Fruit fly (Drosophila melanogaster) whole organism, embryonic: Measurements from ENCODE around the gene GXIVsPLA2.

Source experiments
- Atf6 ChIP-seq: fragments of 200-800 bp; sonication (Bioruptor generic); IDR thresholded peaks from 2 replicates; pipeline ENCODE4 v1.3.6; 2022; ENCODE audit warnings: missing biosample characterization, missing genetic modification characterization
- BtbVII ChIP-seq: fragments of 200-800 bp; sonication (Bioruptor generic); optimal IDR thresholded peaks from 3 replicates; lab custom pipeline; 2017; ENCODE audit warnings: missing biosample characterization, mild to moderate bottlenecking, missing genetic modification characterization
- Bteb2 ChIP-seq: fragments of 200-800 bp; sonication (Bioruptor generic); optimal IDR thresholded peaks from 2 replicates; lab custom pipeline; 2016; ENCODE audit warnings: missing biosample characterization, missing genetic modification characterization
- CG10267 ChIP-seq: fragments of 200-800 bp; sonication (Bioruptor generic); optimal IDR thresholded peaks from 2 replicates; lab custom pipeline; 2018; ENCODE audit warnings: missing biosample characterization, mild to moderate bottlenecking, missing genetic modification characterization, moderate library complexity
- CG10321 ChIP-seq: fragments of 200-800 bp; sonication (Bioruptor generic); IDR thresholded peaks from 2 replicates; pipeline ENCODE4 v1.3.6; 2022; ENCODE audit warnings: missing biosample characterization, missing genetic modification characterization
- CG11398 ChIP-seq: fragments of 200-800 bp; sonication (Bioruptor generic); optimal IDR thresholded peaks from 2 replicates; lab custom pipeline; 2016; ENCODE audit warnings: missing biosample characterization, missing genetic modification characterization
- CG12391 ChIP-seq: fragments of 200-800 bp; sonication (Bioruptor generic); optimal IDR thresholded peaks from 3 replicates; lab custom pipeline; 2018; ENCODE audit warnings: missing biosample characterization, mild to moderate bottlenecking, missing genetic modification characterization, moderate library complexity
- CG13624 ChIP-seq: fragments of 200-800 bp; sonication (Bioruptor generic); optimal IDR thresholded peaks from 2 replicates; lab custom pipeline; 2016; ENCODE audit warnings: missing biosample characterization, missing genetic modification characterization
- CG13775 ChIP-seq: fragments of 200-800 bp; sonication (Bioruptor generic); optimal IDR thresholded peaks from 3 replicates; lab custom pipeline; 2017; ENCODE audit warnings: missing biosample characterization, mild to moderate bottlenecking, missing genetic modification characterization
- CG14667 ChIP-seq: fragments of 200-800 bp; sonication (Bioruptor generic); IDR thresholded peaks from 2 replicates; pipeline ENCODE4 v1.3.6; 2022; ENCODE audit warnings: missing biosample characterization, missing genetic modification characterization
- CG14710 ChIP-seq: fragments of 200-800 bp; sonication (Bioruptor generic); optimal IDR thresholded peaks from 3 replicates; lab custom pipeline; 2019; ENCODE audit warnings: missing biosample characterization, mild to moderate bottlenecking, missing genetic modification characterization, moderate library complexity
- CG15514 ChIP-seq: fragments of 200-800 bp; sonication (Bioruptor generic); optimal IDR thresholded peaks from 3 replicates; lab custom pipeline; 2017; ENCODE audit warnings: missing biosample characterization, missing genetic modification characterization, mild to moderate bottlenecking, moderate library complexity, missing genetic modification reagents
- CG2712 ChIP-seq: fragments of 200-800 bp; optimal IDR thresholded peaks from 3 replicates; lab custom pipeline; 2019; ENCODE audit warnings: missing biosample characterization, mild to moderate bottlenecking, missing genetic modification characterization, moderate library complexity
- CG34422 ChIP-seq: fragments of 200-800 bp; sonication (Bioruptor generic); IDR thresholded peaks from 3 replicates; pipeline ENCODE4 v1.3.6; 2022; ENCODE audit warnings: missing biosample characterization, missing genetic modification characterization
- CG3847 ChIP-seq: fragments of 200-800 bp; sonication (Bioruptor generic); IDR thresholded peaks from 2 replicates; pipeline ENCODE4 v1.3.6; 2022; ENCODE audit warnings: missing biosample characterization, missing genetic modification characterization
- CG3995 ChIP-seq: fragments of 200-800 bp; sonication (Bioruptor generic); optimal IDR thresholded peaks from 3 replicates; lab custom pipeline; 2016; ENCODE audit warnings: missing biosample characterization, missing genetic modification characterization
- CG4424 ChIP-seq: fragments of 200-800 bp; sonication (Bioruptor generic); optimal IDR thresholded peaks from 3 replicates; lab custom pipeline; 2016; ENCODE audit warnings: missing biosample characterization, missing genetic modification characterization
- CG6272 ChIP-seq: fragments of 200-800 bp; sonication (Bioruptor generic); IDR thresholded peaks from 2 replicates; pipeline ENCODE4 v1.3.6; 2022; ENCODE audit warnings: missing biosample characterization, missing genetic modification characterization
- CG6791 ChIP-seq: fragments of 200-800 bp; sonication (Bioruptor generic); IDR thresholded peaks from 3 replicates; pipeline ENCODE4 v1.3.6; 2022; ENCODE audit warnings: missing biosample characterization, missing genetic modification characterization; ENCODE audit not compliant: partially characterized antibody
- CG8924 ChIP-seq: fragments of 200-800 bp; optimal IDR thresholded peaks from 3 replicates; lab custom pipeline; 2019; ENCODE audit warnings: missing biosample characterization, mild to moderate bottlenecking, missing genetic modification characterization, moderate library complexity
- CG9817 ChIP-seq: fragments of 200-800 bp; sonication (Bioruptor generic); optimal IDR thresholded peaks from 2 replicates; lab custom pipeline; 2018; ENCODE audit warnings: missing biosample characterization, mild to moderate bottlenecking, missing genetic modification characterization, moderate library complexity
- CTCF ChIP-seq: fragments of 200-800 bp; sonication (Bioruptor generic); optimal IDR thresholded peaks from 2 replicates; lab custom pipeline; 2017; ENCODE audit warnings: missing biosample characterization, mild to moderate bottlenecking, missing genetic modification characterization, moderate library complexity
- Chrac-16 ChIP-seq: fragments of 200-800 bp; sonication (Bioruptor generic); optimal IDR thresholded peaks from 3 replicates; lab custom pipeline; 2016; ENCODE audit warnings: missing biosample characterization, missing genetic modification characterization
- Dll ChIP-seq: fragments of 200-800 bp; sonication (Bioruptor generic); IDR thresholded peaks from 4 replicates; pipeline ENCODE4 v1.3.6; 2022; ENCODE audit warnings: missing biosample characterization, missing genetic modification characterization; ENCODE audit not compliant: partially characterized antibody
- Doc3 ChIP-seq: fragments of 200-800 bp; sonication (Bioruptor generic); IDR thresholded peaks from 3 replicates; pipeline ENCODE4 v1.3.6; 2022; ENCODE audit warnings: missing biosample characterization, missing genetic modification characterization; ENCODE audit not compliant: partially characterized antibody
- Dp ChIP-seq: fragments of 200-800 bp; sonication (Bioruptor generic); optimal IDR thresholded peaks from 2 replicates; lab custom pipeline; 2018; ENCODE audit warnings: missing biosample characterization, mild to moderate bottlenecking, missing genetic modification characterization, moderate library complexity
- E2f2 ChIP-seq: fragments of 200-800 bp; sonication (Bioruptor generic); IDR thresholded peaks from 2 replicates; pipeline ENCODE4 v1.3.6; 2022; ENCODE audit warnings: missing biosample characterization, missing genetic modification characterization
- Elba2 ChIP-seq: fragments of 200-800 bp; sonication (Bioruptor generic); optimal IDR thresholded peaks from 3 replicates; lab custom pipeline; 2016; ENCODE audit warnings: missing biosample characterization, missing genetic modification characterization
- Ets65A ChIP-seq: fragments of 200-800 bp; sonication (Bioruptor generic); peaks from one replicate; lab custom pipeline; 2016; ENCODE audit warnings: missing biosample characterization, missing genetic modification characterization
- Fer1 ChIP-seq: fragments of 200-800 bp; sonication (Bioruptor generic); optimal IDR thresholded peaks from 2 replicates; lab custom pipeline; 2017; ENCODE audit warnings: missing biosample characterization, mild to moderate bottlenecking, missing genetic modification characterization
- H15 ChIP-seq: fragments of 200-800 bp; sonication (Bioruptor generic); IDR thresholded peaks from 3 replicates; pipeline ENCODE4 v1.3.6; 2022; ENCODE audit warnings: missing biosample characterization, missing genetic modification characterization
- HLH54F ChIP-seq: fragments of 200-800 bp; sonication (Bioruptor generic); optimal IDR thresholded peaks from 3 replicates; lab custom pipeline; 2016; ENCODE audit warnings: missing biosample characterization, missing genetic modification characterization
- HmgD ChIP-seq: fragments of 200-800 bp; sonication (Bioruptor generic); optimal IDR thresholded peaks from 3 replicates; lab custom pipeline; 2016; ENCODE audit warnings: missing biosample characterization, missing genetic modification characterization
- MBD-R2 ChIP-seq: fragments of 200-800 bp; sonication (Bioruptor generic); IDR thresholded peaks from 2 replicates; pipeline ENCODE4 v1.3.6; 2022; ENCODE audit warnings: missing biosample characterization, missing genetic modification characterization
- MESR4 ChIP-seq: fragments of 200-800 bp; sonication (Bioruptor generic); optimal IDR thresholded peaks from 2 replicates; lab custom pipeline; 2018; ENCODE audit warnings: missing biosample characterization, mild to moderate bottlenecking, missing genetic modification characterization, moderate library complexity
- Med ChIP-seq: fragments of 200-800 bp; sonication (Bioruptor generic); peaks from one replicate; lab custom pipeline; 2016; ENCODE audit warnings: missing biosample characterization, missing genetic modification characterization, mild to moderate bottlenecking, inconsistent platforms, moderate library complexity
- Nf-YB ChIP-seq: fragments of 200-800 bp; sonication (Bioruptor generic); optimal IDR thresholded peaks from 3 replicates; lab custom pipeline; 2019; ENCODE audit warnings: missing biosample characterization, mild to moderate bottlenecking, missing genetic modification characterization, moderate library complexity
- Opbp ChIP-seq: fragments of 200-800 bp; sonication (Bioruptor generic); IDR thresholded peaks from 3 replicates; pipeline ENCODE4 v1.3.6; 2022; ENCODE audit warnings: missing biosample characterization, missing genetic modification characterization; ENCODE audit not compliant: partially characterized antibody
- Stat92E ChIP-seq, 3 experiments: fragments of >200 bp in 2 of 3; fragments of 200-800 bp in 1 of 3; sonication (Bioruptor generic) in 1 of 3; optimal IDR thresholded peaks; 2 replicates each; lab custom pipeline; 2017 to 2019; ENCODE audit warnings: missing biosample characterization in 3 of 3, missing genetic modification characterization in 3 of 3, mild to moderate bottlenecking in 1 of 3, moderate library complexity in 1 of 3
- gfzf ChIP-seq: fragments of 200-800 bp; sonication (Bioruptor generic); optimal IDR thresholded peaks from 2 replicates; lab custom pipeline; 2016; ENCODE audit warnings: missing biosample characterization, mild to moderate bottlenecking, missing genetic modification characterization, moderate library complexity
- nerfin-2 ChIP-seq: fragments of 200-800 bp; sonication (Bioruptor generic); IDR thresholded peaks from 2 replicates; pipeline ENCODE4 v1.3.6; 2022; ENCODE audit warnings: missing biosample characterization, missing genetic modification characterization; ENCODE audit not compliant: partially characterized antibody
- pfk ChIP-seq: fragments of 200-800 bp; sonication (Bioruptor generic); optimal IDR thresholded peaks from 2 replicates; lab custom pipeline; 2018; ENCODE audit warnings: missing biosample characterization, mild to moderate bottlenecking, missing genetic modification characterization, moderate library complexity
- ranshi ChIP-seq: fragments of 200-800 bp; sonication (Bioruptor generic); IDR thresholded peaks from 2 replicates; pipeline ENCODE4 v1.3.6; 2022; ENCODE audit warnings: missing biosample characterization, missing genetic modification characterization
- slou ChIP-seq: fragments of 200-800 bp; sonication (Bioruptor generic); optimal IDR thresholded peaks from 3 replicates; lab custom pipeline; 2016; ENCODE audit warnings: missing biosample characterization, missing genetic modification characterization
- stc ChIP-seq: fragments of 200-800 bp; sonication (Bioruptor generic); IDR thresholded peaks from 2 replicates; pipeline ENCODE4 v1.3.6; 2022; ENCODE audit warnings: missing biosample characterization, missing genetic modification characterization
- trem ChIP-seq: fragments of 200-800 bp; optimal IDR thresholded peaks from 3 replicates; lab custom pipeline; 2019; ENCODE audit warnings: missing biosample characterization, mild to moderate bottlenecking, missing genetic modification characterization, moderate library complexity

Gene GXIVsPLA2

dm6 chr3L:15982783-15983432 is 28.0 kb downstream of the GXIVsPLA2 start, which contains the start of the genes brm and Arl1 (continued):
- TF ChIP-seq ranshi (GFP tag; lab: Robert Waterston, UW), result peak; percentile 99
- peak; percentile 59; the same call in 1 of the 3 replicates for TF ChIP-seq Opbp (GFP tag; lab: Robert Waterston, UW)
- peak; percentile 100 for TF ChIP-seq CG34422 (GFP tag; lab: Robert Waterston, UW)
- peak; percentile 99 for TF ChIP-seq CG14667 (GFP tag; lab: Robert Waterston, UW)
- peak; percentile 99 for TF ChIP-seq CG9817 (tag; lab: Kevin White, UChicago)
- peak; percentile 85 for TF ChIP-seq CG10321 (GFP tag; lab: Robert Waterston, UW)
- peak; percentile 98 for TF ChIP-seq CG8924 (tag; lab: Kevin White, UChicago)
- peak; percentile 31 for TF ChIP-seq HmgD (GFP tag; lab: Kevin White, UChicago)
- peak; percentile 62 for TF ChIP-seq CTCF

- TF ChIP-seq gfzf (GFP tag; lab: Kevin White, UChicago) (peak; percentile 55), Nf-YB (GFP tag; lab: Kevin White, UChicago) (no peak), Chrac-16 (GFP tag; lab: Kevin White, UChicago) (peak; percentile 5), Ets65A (GFP tag; lab: Kevin White, UChicago) (peak; percentile 43), E2f2 (GFP tag; lab: Robert Waterston, UW) (peak; percentile 50), MBD-R2 (GFP tag; lab: Robert Waterston, UW) (peak; percentile 31), stc (GFP tag; lab: Robert Waterston, UW) (no peak), CG6791 (GFP tag; lab: Robert Waterston, UW) (no peak), CG3995 (GFP tag; lab: Kevin White, UChicago) (peak; percentile 74), CG4424 (GFP tag; lab: Kevin White, UChicago) (peak; percentile 1), Dp (GFP tag; lab: Kevin White, UChicago) (peak; percentile 51), Med (peak; percentile 16)
These were observed 32.7 kb downstream of the GXIVsPLA2 start, which contains the start of gene PolD1 for dm6 chr3L:15987635-15988034. PolD1 (minus strand) TSS chr3L:15987815.

- TF ChIP-seq pfk (GFP tag; lab: Kevin White, UChicago), result no peak
- no peak for TF ChIP-seq nerfin-2
- TF ChIP-seq BtbVII (GFP tag; lab: Kevin White, UChicago), result peak; percentile 4
- TF ChIP-seq Bteb2 (GFP tag; lab: Kevin White, UChicago), result no peak
- peak; percentile 0 for TF ChIP-seq HLH54F
- no peak for TF ChIP-seq CG13624 (GFP tag; lab: Kevin White, UChicago)
- TF ChIP-seq Dll (GFP tag; lab: Robert Waterston, UW), result 0 out of 4 replicates have a peak, but pooled peaks have one; percentile 17
- TF ChIP-seq HmgD (GFP tag; lab: Kevin White, UChicago), result no peak
- TF ChIP-seq CG3847 (GFP tag; lab: Robert Waterston, UW), result 0 out of 2 replicates have a peak, but pooled peaks have one; percentile 14
- peak; percentile 46 for TF ChIP-seq Fer1 (GFP tag; lab: Kevin White, UChicago)
- no peak for TF ChIP-seq H15
- TF ChIP-seq Elba2 (GFP tag; lab: Kevin White, UChicago), result peak; percentile 7
- peak; percentile 31 for TF ChIP-seq CG15514
- peak; percentile 94 for TF ChIP-seq CG10267 (tag; lab: Kevin White, UChicago)
- peak in 1 of 3 experiments; percentile 62 for TF ChIP-seq Stat92E (GFP tag; optimal IDR thresholded peaks at IDR 0.05; lab: Kevin White, UChicago)
- peak; percentile 64 for TF ChIP-seq trem (tag; lab: Kevin White, UChicago)
- no peak for TF ChIP-seq slou (GFP tag; lab: Kevin White, UChicago)
- peak; percentile 52 for TF ChIP-seq CG12391
- TF ChIP-seq Doc3, result peak; percentile 41; the same call in 1 of the 3 replicates
- TF ChIP-seq MESR4 (GFP tag; lab: Kevin White, UChicago), result peak; percentile 98
- no peak for TF ChIP-seq CG11398
- no peak for TF ChIP-seq Atf6 (GFP tag; lab: Robert Waterston, UW)
- TF ChIP-seq CG2712 (tag; lab: Kevin White, UChicago), result peak; percentile 22
- 0 out of 2 replicates have a peak, but pooled peaks have one; percentile 4 for TF ChIP-seq CG6272 (GFP tag; lab: Robert Waterston, UW)
- peak; percentile 16 for TF ChIP-seq CG13775 (GFP tag; lab: Kevin White, UChicago)
- peak; percentile 59 for TF ChIP-seq CG14710
These were observed 33.2 kb downstream of the GXIVsPLA2 start, which contains the start of gene Hip14 for dm6 chr3L:15988039-15988546. Hip14 (plus strand) TSS chr3L:15988236.
